Worm (Caenorhabditis elegans): ENCODE data around the gene ssp-33.
A peak's percentile ranks its signal among the peaks of the same experiment; 100 is the strongest.

ssp-33 gene

DNA sequence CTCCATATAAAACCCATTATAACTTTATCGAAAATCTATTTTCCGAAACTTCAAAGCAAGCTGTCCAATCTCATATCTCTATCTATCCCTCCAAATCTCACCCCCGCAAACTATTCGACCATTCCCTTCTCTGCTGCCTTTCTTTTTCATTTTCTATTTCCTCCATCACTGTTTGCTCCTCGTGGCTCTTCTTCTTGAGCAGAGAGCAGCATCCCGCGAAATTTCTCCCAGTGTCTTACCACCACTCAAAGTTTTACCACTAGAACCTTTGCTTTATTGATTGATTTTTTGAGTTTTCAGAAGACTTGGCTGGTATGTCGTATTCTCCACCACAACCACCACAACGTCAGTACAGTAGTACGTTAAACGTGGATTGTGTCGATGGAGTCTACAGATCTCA, 18.2 kb downstream of the ssp-33 start, which contains the start of gene oig-3:
Gene oig-3, plus strand, starts transcription at position 301 of the 400 bp plus-strand sequence.
- TF ChIP-seq egl-27 (tag; optimal IDR thresholded peaks at IDR 0.05): no peak
- TF ChIP-seq lin-15B (tag; optimal IDR thresholded peaks at IDR 0.05): no peak
- TF ChIP-seq unc-39 (tag; optimal IDR thresholded peaks at IDR 0.05): no peak
- TF ChIP-seq ceh-28 (tag; optimal IDR thresholded peaks at IDR 0.05): no peak
- no peak for TF ChIP-seq nhr-28 (tag; optimal IDR thresholded peaks at IDR 0.05)
- no peak for TF ChIP-seq ztf-11 (tag; optimal IDR thresholded peaks at IDR 0.05)
- no peak for TF ChIP-seq unc-62 (GFP tag; optimal IDR thresholded peaks at IDR 0.05)
- TF ChIP-seq nhr-76 (tag; optimal IDR thresholded peaks at IDR 0.05): no peak
- no peak for TF ChIP-seq jun-1 (tag; optimal IDR thresholded peaks at IDR 0.05)
- no peak for TF ChIP-seq mdl-1 (tag; optimal IDR thresholded peaks at IDR 0.05)
- no peak for TF ChIP-seq ZK546.5 (tag; optimal IDR thresholded peaks at IDR 0.05)
- no peak for TF ChIP-seq pqm-1 (tag; optimal IDR thresholded peaks at IDR 0.05)
- TF ChIP-seq R02D3.7 (tag; optimal IDR thresholded peaks at IDR 0.05): no peak
- TF ChIP-seq elt-3 (tag; optimal IDR thresholded peaks at IDR 0.05): no peak
- TF ChIP-seq nhr-77 (tag; optimal IDR thresholded peaks at IDR 0.05): no peak
- no peak for TF ChIP-seq nhr-23 (tag; optimal IDR thresholded peaks at IDR 0.05)
- no peak for TF ChIP-seq elt-2 (tag; optimal IDR thresholded peaks at IDR 0.05)
- no peak for TF ChIP-seq nfya-1 (tag; optimal IDR thresholded peaks at IDR 0.05; ENCODE audit: insufficient read depth)
- no peak for TF ChIP-seq nhr-25 (tag; optimal IDR thresholded peaks at IDR 0.05)

DNA sequence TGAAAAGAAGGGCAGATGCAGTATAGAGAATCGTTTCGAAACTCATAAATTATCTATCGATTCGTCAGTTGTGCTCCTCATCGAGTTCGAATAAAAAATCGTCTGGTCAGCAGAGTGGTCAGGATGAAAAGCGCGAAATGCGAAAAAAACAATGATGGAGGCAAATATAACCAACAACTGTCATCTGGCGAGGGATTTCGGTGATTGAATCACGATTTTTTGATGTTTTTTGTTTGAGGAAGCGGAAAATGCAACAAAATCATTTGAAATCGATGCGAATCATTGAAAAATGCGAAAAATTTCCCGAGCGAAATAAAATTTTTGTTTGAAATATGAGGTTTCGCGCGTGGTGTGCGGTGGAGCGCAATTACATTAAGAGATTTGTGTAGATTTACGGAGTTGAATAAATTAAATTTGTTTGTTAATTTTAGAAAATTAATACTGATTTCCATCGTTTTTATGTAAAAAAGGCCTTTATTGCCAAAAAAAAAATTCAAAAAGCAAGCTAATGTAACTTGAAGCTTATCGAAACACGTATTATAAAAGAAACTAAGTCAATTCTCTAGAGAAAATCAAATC, 23.1 kb downstream of the ssp-33 start, which contains the start of gene unc-61:
Gene unc-61, minus strand, starts transcription at position 51 of the 579 bp plus-strand sequence.
- TF ChIP-seq lin-15B (tag; optimal IDR thresholded peaks at IDR 0.05): peak; percentile 74
- peak; percentile 1 for TF ChIP-seq lin-39 (tag; optimal IDR thresholded peaks at IDR 0.05)
- no peak for TF ChIP-seq sea-2 (GFP tag; optimal IDR thresholded peaks at IDR 0.05)
- peak; percentile 82 for TF ChIP-seq R02D3.7 (tag; optimal IDR thresholded peaks at IDR 0.05)
- TF ChIP-seq pha-4 (tag; optimal IDR thresholded peaks at IDR 0.05): peak; percentile 35
- TF ChIP-seq snpc-4 (tag; optimal IDR thresholded peaks at IDR 0.05): no peak

DNA sequence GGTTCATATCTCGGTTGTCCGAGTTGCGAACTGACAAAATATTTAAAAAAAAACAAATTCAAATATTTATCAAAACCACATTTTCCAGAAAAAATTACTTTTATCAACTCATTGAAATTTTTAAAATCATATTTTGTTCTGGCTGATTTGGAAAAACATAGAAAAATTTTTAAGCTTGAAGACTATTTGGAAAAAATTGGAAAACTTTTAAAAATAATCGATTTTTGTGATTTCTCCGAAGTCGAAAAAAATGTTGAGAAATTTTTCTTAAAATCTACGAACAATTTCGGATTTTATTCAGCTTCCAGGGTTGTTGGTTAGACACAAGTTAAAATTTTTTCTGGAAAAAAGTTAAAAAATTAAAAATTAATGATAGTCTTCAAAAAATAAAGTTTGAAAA, 25.7 kb downstream of the ssp-33 start, which contains the start of gene Y50E8A.5:
Gene Y50E8A.5, minus strand, starts transcription at position 101 of the 400 bp plus-strand sequence.
- TF ChIP-seq nfya-1 (tag; optimal IDR thresholded peaks at IDR 0.05; ENCODE audit: insufficient read depth) (no peak), sea-2 (GFP tag; optimal IDR thresholded peaks at IDR 0.05) (no peak), pha-4 (tag; optimal IDR thresholded peaks at IDR 0.05) (no peak), lsy-12 (tag; optimal IDR thresholded peaks at IDR 0.05) (no peak)

DNA sequence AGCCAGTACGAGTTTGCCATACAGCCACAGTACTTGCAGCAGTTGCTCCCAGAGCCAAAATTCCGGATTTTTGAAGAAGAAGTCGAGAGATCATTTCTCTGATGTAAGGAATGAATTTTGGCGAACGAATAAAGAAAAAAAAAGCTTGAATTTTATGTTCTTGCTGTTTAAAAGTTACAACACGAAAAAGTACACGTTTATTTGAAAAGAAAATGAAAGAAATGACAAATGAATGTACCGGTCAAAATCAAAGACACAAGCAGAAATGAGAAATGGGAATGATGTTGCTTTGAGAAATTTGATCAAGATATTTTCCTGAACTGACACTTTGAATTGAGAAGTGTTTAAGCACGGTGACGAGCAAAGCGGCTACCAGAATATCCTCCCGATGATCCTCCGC, 30.1 kb downstream of the ssp-33 start, which contains the start of gene Y50E8A.6:
Gene Y50E8A.6, minus strand, starts transcription at position 101 of the 400 bp plus-strand sequence.
- TF ChIP-seq lin-15B (tag; optimal IDR thresholded peaks at IDR 0.05): no peak

DNA sequence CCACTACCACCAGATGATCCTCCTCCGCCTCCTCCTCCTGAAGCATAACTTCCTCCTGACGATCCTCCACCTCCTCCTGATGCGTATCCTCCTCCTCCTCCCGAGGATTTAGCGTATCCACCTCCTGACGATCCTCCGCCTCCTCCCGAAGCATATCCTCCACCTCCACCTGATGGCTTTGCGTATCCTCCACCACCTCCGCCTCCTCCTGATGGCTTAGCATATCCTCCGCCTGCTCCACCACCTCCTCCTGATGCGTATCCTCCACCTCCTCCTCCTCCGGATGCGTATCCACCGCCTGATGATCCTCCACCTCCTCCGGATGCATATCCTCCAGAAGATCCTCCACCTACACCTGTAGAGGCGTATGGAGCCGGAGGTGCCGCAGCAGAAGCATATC, 33.6 kb downstream of the ssp-33 start:
- TF ChIP-seq nhr-77 (tag; optimal IDR thresholded peaks at IDR 0.05): no peak
- TF ChIP-seq pha-4 (tag; optimal IDR thresholded peaks at IDR 0.05): no peak
- TF ChIP-seq ceh-9 (tag; optimal IDR thresholded peaks at IDR 0.05): no peak
- no peak for TF ChIP-seq hmg-11 (tag; optimal IDR thresholded peaks at IDR 0.05)
- TF ChIP-seq nhr-28 (tag; optimal IDR thresholded peaks at IDR 0.05): no peak
- no peak for TF ChIP-seq unc-39 (tag; optimal IDR thresholded peaks at IDR 0.05)
- TF ChIP-seq fkh-10 (GFP tag; optimal IDR thresholded peaks at IDR 0.05): no peak
- TF ChIP-seq lin-39 (tag; optimal IDR thresholded peaks at IDR 0.05): no peak
- TF ChIP-seq egl-5 (tag; optimal IDR thresholded peaks at IDR 0.05): no peak
- no peak for TF ChIP-seq nhr-67 (tag; optimal IDR thresholded peaks at IDR 0.05)
- TF ChIP-seq ama-1 (optimal IDR thresholded peaks at IDR 0.05): no peak

DNA sequence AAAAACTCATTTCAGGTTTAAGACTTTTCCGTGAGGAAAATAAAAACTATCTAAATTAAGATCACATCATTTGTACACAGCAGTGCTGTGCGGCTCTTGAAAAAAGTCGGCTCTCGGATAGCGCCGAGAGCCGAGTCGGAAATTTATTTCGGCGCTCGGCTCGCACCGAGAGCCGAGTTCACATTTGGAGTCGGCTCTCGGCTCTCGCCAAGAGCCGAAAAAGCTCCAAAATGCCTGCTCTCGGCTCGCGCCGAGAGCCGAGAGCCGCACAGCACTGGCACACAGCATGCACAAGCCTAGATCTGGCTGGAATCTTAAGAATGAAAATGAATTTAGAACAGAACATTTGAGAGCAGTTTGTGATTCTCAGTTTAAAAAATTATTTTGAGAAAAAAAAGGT, 35.8 kb downstream of the ssp-33 start:
- no peak for TF ChIP-seq eor-1 (tag; optimal IDR thresholded peaks at IDR 0.05)
- TF ChIP-seq nfya-1 (tag; optimal IDR thresholded peaks at IDR 0.05; ENCODE audit: insufficient read depth): no peak
- no peak for TF ChIP-seq fkh-10 (GFP tag; optimal IDR thresholded peaks at IDR 0.05)
- no peak for TF ChIP-seq unc-39 (tag; optimal IDR thresholded peaks at IDR 0.05)
- TF ChIP-seq elt-1 (tag; optimal IDR thresholded peaks at IDR 0.05): no peak
- no peak for TF ChIP-seq ceh-28 (tag; optimal IDR thresholded peaks at IDR 0.05)
- TF ChIP-seq fos-1 (tag; optimal IDR thresholded peaks at IDR 0.05): no peak
- no peak for TF ChIP-seq jun-1 (tag; optimal IDR thresholded peaks at IDR 0.05)
- no peak for TF ChIP-seq fkh-2 (tag; optimal IDR thresholded peaks at IDR 0.05)
- TF ChIP-seq elt-3 (tag; optimal IDR thresholded peaks at IDR 0.05): no peak
- no peak for TF ChIP-seq pha-4 (tag; optimal IDR thresholded peaks at IDR 0.05)
- no peak for TF ChIP-seq mdl-1 (tag; optimal IDR thresholded peaks at IDR 0.05)
- TF ChIP-seq ztf-11 (tag; optimal IDR thresholded peaks at IDR 0.05): no peak
- TF ChIP-seq ceh-9 (tag; optimal IDR thresholded peaks at IDR 0.05): no peak
- TF ChIP-seq nhr-76 (tag; optimal IDR thresholded peaks at IDR 0.05): no peak
- TF ChIP-seq nhr-23 (tag; optimal IDR thresholded peaks at IDR 0.05): no peak
- TF ChIP-seq hmg-11 (tag; optimal IDR thresholded peaks at IDR 0.05): no peak
- no peak for TF ChIP-seq ZK546.5 (tag; optimal IDR thresholded peaks at IDR 0.05)
- TF ChIP-seq egl-5 (tag; optimal IDR thresholded peaks at IDR 0.05): no peak
